Worm (Caenorhabditis elegans) whole organism, L4 larva: Measurements from ENCODE around the gene prp-19.
A peak's percentile ranks its signal among the peaks of the same experiment; 100 is the strongest.

ENCODE experiments used
- F44E2.7 ChIP-seq: fragments of 200-800 bp; sonication (Bioruptor generic); IDR thresholded peaks from 2 replicates; pipeline ENCODE4 v2.1.2; 2022; ENCODE audit warnings: missing genetic modification characterization, missing compliant biosample characterization
- R02D3.7 ChIP-seq: fragments of 150-350 bp; sonication (generic microtip); optimal IDR thresholded peaks from 3 replicates; lab custom pipeline; 2014; ENCODE audit warnings: missing biosample characterization, missing genetic modification characterization
- Y48G9A.11 ChIP-seq: fragments of 200-800 bp; sonication (Bioruptor generic); IDR thresholded peaks from 2 replicates; pipeline ENCODE4 v1.3.6; 2022; ENCODE audit warnings: missing genetic modification reagents, missing genetic modification characterization, missing compliant biosample characterization
- Y5F2A.4 ChIP-seq: fragments of 200-800 bp; sonication (Bioruptor generic); optimal IDR thresholded peaks from 2 replicates; lab custom pipeline; 2018; ENCODE audit warnings: mild to moderate bottlenecking, missing genetic modification characterization, missing compliant biosample characterization
- aha-1 ChIP-seq: fragments of 150-350 bp; peaks from one replicate; lab custom pipeline; 2014; ENCODE audit warnings: missing biosample characterization, missing genetic modification characterization
- lim-7 ChIP-seq: fragments of 200-800 bp; sonication (Bioruptor generic); IDR thresholded peaks from 2 replicates; pipeline ENCODE4 v1.3.6; 2022; ENCODE audit warnings: missing genetic modification characterization, missing compliant biosample characterization
- nhr-10 ChIP-seq: fragments of 150-350 bp; optimal IDR thresholded peaks from 2 replicates; lab custom pipeline; 2014; ENCODE audit warnings: missing biosample characterization, missing genetic modification characterization
- nhr-25 ChIP-seq: sonication (generic microtip); optimal IDR thresholded peaks from 2 replicates; lab custom pipeline; 2017; ENCODE audit warnings: missing genetic modification characterization, mild to moderate bottlenecking, missing compliant biosample characterization, antibody characterized with exemption, moderate library complexity, borderline replicate concordance; ENCODE audit not compliant: insufficient read depth
- rbr-2 ChIP-seq: sonication (generic microtip); optimal IDR thresholded peaks from 2 replicates; lab custom pipeline; 2016; ENCODE audit warnings: missing genotype, missing genetic modification characterization, missing compliant biosample characterization
- saeg-2 ChIP-seq: fragments of 200-800 bp; sonication (Bioruptor generic); IDR thresholded peaks from 2 replicates; pipeline ENCODE4 v1.3.6; 2022; ENCODE audit warnings: missing genetic modification reagents, missing genetic modification characterization, missing compliant biosample characterization
- set-16 ChIP-seq: fragments of 200-800 bp; sonication (Bioruptor generic); IDR thresholded peaks from 2 replicates; pipeline ENCODE4 v1.3.6; 2022; ENCODE audit warnings: missing genetic modification reagents, missing genetic modification characterization, missing compliant biosample characterization
- spr-1 ChIP-seq: sonication (generic microtip); optimal IDR thresholded peaks from 2 replicates; lab custom pipeline; 2016; ENCODE audit warnings: mild to moderate bottlenecking, missing genetic modification characterization, missing compliant biosample characterization
- tag-97 ChIP-seq: fragments of 200-800 bp; sonication (Bioruptor generic); IDR thresholded peaks from 2 replicates; pipeline ENCODE4 v1.3.6; 2022; ENCODE audit warnings: missing genetic modification characterization, missing compliant biosample characterization
- unc-62 ChIP-seq, 3 experiments: fragments of 150-350 bp in 1 of 3; sonication (generic microtip); optimal IDR thresholded peaks in 2 of 3; peaks in 1 of 3; 1 replicate in 1 of 3; 2 replicates in 2 of 3; lab custom pipeline; 2014 to 2017; ENCODE audit warnings: missing biosample characterization in 3 of 3, missing genetic modification characterization in 3 of 3, missing genetic modification reagents in 3 of 3, missing genotype in 1 of 3
- ztf-11 ChIP-seq: fragments of 150-350 bp; optimal IDR thresholded peaks from 2 replicates; lab custom pipeline; 2014; ENCODE audit warnings: missing biosample characterization, missing genetic modification characterization

prp-19 gene

ce11 chrIII:5126988-5127387, 44.9 kb downstream of the prp-19 start:
- TF ChIP-seq Y48G9A.11 (GFP tag; lab: Robert Waterston, UW) (no peak), set-16 (GFP tag; lab: Robert Waterston, UW) (peak; percentile 13; the same call in 1 of the 2 replicates), rbr-2 (tag; lab: Kevin White, UChicago) (no peak)

DNA sequence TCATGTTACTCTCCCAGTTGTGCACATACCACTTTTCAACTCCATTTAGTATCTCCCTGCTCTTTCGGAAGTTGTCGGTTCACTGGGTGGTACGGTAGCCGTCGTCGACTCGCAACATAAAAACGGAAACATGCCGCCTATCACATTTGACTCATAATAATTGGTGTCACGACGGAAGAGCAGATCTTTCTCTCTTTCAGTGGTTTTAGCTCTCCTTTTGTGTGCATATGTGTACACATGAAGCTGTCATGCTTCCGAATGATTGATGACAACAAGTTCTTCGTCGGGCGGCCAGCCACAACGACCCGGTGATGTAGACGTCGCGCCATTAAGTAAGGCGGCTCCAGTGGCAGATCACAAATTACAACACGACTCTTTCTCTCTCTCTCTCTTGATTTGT, 46.1 kb downstream of the prp-19 start:
- TF ChIP-seq lim-7 (GFP tag; lab: Robert Waterston, UW), result no peak
- no peak for TF ChIP-seq nhr-10 (tag; lab: Kevin White, UChicago)
- TF ChIP-seq nhr-25 (tag; lab: Kevin White, UChicago), result no peak
- TF ChIP-seq spr-1, result no peak
- TF ChIP-seq saeg-2 (GFP tag; lab: Robert Waterston, UW), result no peak
- no peak for TF ChIP-seq F44E2.7 (GFP tag; lab: Robert Waterston, UW)

DNA sequence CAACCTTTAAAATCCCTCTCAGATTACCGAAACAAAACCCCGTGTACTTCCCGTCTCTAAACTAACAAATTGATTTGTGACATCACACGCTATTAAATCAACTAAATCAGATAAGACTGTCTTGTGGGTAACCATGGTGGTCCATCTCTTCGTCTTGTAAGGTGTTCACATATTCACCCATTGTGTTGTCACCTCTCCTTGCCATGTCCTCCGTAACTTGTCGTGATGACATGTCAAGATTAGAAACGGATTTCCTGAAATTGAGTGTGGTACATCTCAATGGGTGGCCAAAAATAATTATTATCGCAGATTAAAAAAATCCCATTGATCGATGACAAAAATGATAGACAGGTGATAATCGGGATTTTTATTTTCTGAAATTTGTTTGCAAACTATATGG, 47.5 kb downstream of the prp-19 start:
- no peak for TF ChIP-seq Y5F2A.4 (GFP tag; lab: Kevin White, UChicago)
- TF ChIP-seq ztf-11 (tag; lab: Kevin White, UChicago), result no peak
- TF ChIP-seq set-16 (GFP tag; lab: Robert Waterston, UW), result no peak
- TF ChIP-seq unc-62 (GFP tag; optimal IDR thresholded peaks at IDR 0.05 in 1 of 2; lab: Kevin White, UChicago), result peak in 1 of 2 experiments; percentile 61
- no peak for TF ChIP-seq unc-62 (tag; optimal IDR thresholded peaks at IDR 0.05; lab: Kevin White, UChicago)

ce11 chrIII:5120593-5120992, 51.3 kb downstream of the prp-19 start:
- TF ChIP-seq tag-97 (GFP tag; lab: Robert Waterston, UW) (no peak), aha-1 (tag; lab: Kevin White, UChicago) (peak; percentile 74), R02D3.7 (tag; lab: Kevin White, UChicago) (no peak)
